Fruit fly (Drosophila melanogaster) whole organism, larva: ENCODE measurements around the gene Tsp66E.
A peak's percentile ranks its signal among the peaks of the same experiment; 100 is the strongest.

Experiments used
- noc ChIP-seq: fragments of 200-800 bp; sonication (Bioruptor generic); optimal IDR thresholded peaks from 3 replicates; lab custom pipeline; 2019; ENCODE audit warnings: missing biosample characterization, mild to moderate bottlenecking, missing genetic modification characterization, moderate library complexity

The Tsp66E gene

DNA sequence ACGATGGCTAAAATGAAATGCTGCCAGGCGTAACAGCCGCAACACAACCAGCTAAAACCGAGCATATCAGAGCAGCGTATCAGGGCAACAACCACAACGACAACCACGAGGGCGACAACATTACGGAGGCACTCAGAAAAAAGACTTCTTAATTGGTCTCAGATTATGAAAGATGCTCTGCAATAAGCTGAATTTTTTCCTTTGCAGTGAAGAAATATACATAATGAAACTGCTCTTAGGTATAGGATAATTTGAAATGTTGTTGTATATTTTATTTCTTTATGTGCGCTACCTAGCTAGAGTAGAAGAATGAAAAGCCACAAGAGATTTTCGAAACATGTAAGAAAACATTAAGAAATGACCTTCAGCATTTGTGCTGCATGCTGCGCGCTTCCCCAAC is 17.2 kb downstream of the Tsp66E start:
- TF ChIP-seq noc (tag; lab: Kevin White, UChicago): no peak

DNA sequence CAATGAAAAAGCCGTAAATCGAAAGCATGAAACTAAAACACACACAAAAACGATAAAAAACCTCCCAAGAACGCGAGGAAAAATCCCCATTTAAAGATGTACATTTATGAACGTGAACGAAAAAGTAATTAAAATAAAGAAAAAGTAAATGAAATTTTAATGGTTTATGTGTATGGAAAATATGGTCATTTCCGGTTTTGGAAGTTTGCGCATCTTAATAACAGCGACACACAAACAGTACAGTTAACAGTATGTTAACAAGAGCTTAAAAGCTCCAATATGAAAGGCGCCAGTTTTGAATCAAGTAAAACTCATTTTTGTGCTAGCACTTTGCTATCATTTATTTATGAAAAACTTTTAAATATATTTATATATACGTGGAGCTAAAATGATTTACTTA is 19.6 kb downstream of the Tsp66E start:
- no peak for TF ChIP-seq noc (tag; lab: Kevin White, UChicago)

- no peak for TF ChIP-seq noc (tag; lab: Kevin White, UChicago)
Measured at dm6 chr3L:8939654-8940053, 27.4 kb downstream of the Tsp66E start.

DNA sequence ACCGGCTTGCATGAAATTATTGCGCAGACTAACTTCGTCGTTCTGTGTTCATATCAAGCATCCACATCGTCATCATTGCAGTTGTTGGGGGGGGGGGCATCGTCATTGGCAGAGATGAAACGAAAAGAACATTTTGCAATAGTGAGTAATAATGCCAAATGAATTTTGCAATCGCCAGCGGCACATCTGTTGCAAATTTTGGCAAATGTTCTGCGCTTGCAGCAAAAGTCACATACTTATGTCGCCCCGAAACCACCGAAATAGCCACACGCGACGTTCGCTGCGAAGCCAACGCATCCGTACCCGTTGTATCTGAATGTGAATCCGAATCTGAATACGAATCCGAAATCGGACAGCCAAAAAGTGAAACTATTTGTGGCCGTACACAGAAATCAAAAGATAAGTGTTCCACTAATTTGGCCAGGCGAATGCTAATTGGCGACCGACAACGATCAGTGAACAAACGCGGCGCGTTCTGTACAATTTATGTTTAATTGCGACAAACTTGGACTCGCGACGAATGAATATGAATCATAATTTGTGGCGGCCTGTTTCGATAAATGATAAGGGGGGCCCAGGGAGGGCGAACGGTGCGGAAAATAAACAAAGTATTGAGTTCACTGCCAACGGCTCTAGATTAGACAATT is 35.7 kb downstream of the Tsp66E start:
- TF ChIP-seq noc (tag; lab: Kevin White, UChicago): no peak

dm6 chr3L:8949823-8950222 is 37.5 kb downstream of the Tsp66E start:
- no peak for TF ChIP-seq noc (tag; lab: Kevin White, UChicago)

DNA sequence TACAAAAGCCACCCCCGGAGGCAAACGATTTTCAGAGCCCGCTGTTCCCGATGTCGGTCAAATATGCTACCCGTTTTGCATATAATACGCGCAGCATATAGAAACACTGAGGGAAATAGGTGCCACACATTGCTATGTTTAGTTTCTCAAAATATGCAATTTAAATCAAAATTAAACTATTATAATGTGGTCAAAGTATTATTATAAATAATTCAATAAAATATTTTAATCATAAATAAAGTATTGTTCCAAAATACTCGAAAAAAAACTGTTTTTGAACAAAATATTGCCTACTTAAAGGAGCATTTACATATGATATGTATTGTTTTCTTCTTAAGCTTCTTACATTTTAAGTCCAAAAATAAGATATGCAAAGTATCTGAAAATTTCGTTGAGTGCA is 38.7 kb downstream of the Tsp66E start:
- TF ChIP-seq noc (tag; lab: Kevin White, UChicago): no peak

DNA sequence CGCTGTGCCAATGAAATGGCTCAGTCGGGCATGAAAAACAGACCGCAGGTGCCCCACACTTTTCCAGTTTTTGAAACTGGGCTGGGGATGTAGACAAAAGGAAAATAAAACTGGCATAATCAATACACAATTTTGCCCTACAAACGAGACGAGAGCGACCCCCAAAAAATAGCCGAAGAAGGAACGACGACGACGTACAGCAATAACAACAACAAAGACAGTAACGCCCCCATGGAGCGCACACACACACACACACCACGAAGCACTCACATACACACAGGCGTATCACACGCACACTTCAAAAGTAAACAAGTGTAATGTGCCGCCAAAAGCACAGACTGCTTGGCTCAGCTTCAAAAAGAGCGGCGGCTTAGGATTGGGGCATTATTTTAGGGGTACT is 39.2 kb downstream of the Tsp66E start:
- no peak for TF ChIP-seq noc (tag; lab: Kevin White, UChicago)

dm6 chr3L:8952549-8953198 is 40.4 kb downstream of the Tsp66E start:
- no peak for TF ChIP-seq noc (tag; lab: Kevin White, UChicago)

- peak; percentile 39 for TF ChIP-seq noc (tag; lab: Kevin White, UChicago)
Measured at dm6 chr3L:8953199-8953956, 41.1 kb downstream of the Tsp66E start.

dm6 chr3L:8953962-8954647 is 41.8 kb downstream of the Tsp66E start, which contains the start of the genes CG43783 and orb2:
Gene CG43783, minus strand, starts transcription at chr3L:8954272.
Gene orb2, minus strand, starts transcription at chr3L:8954463.
- TF ChIP-seq noc (tag; lab: Kevin White, UChicago): no peak

DNA sequence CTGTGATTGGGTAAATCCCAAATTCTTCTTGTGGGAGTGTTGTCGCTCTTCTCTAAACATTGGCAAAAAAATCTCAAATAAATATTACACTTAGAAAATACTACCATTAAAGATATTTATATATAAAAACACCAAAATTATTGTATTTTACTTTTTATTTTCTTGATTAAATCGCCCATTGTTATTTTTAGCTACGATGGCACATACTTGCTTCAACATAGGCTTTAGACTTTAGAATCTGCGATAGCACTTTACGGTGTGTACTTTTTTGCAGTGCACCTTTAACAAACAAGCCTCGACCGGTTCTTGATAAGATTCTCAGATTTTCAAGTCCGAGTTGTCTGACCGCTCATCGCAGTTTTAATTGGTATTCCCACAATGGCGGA is 42.3 kb downstream of the Tsp66E start, which contains the start of gene GNBP3:
GNBP3 (plus strand) TSS at position 374 of the 386 bp plus-strand sequence.
- peak; percentile 75 for TF ChIP-seq noc (tag; lab: Kevin White, UChicago)

dm6 chr3L:8955199-8955598 is 42.9 kb downstream of the Tsp66E start:
- TF ChIP-seq noc (tag; lab: Kevin White, UChicago): no peak

- TF ChIP-seq noc (tag; lab: Kevin White, UChicago): no peak
Measured at dm6 chr3L:8956669-8957068, 44.4 kb downstream of the Tsp66E start, which contains the start of gene mRpL12. Gene mRpL12, plus strand, starts transcription at chr3L:8956791.

- TF ChIP-seq noc (tag; lab: Kevin White, UChicago): no peak
Measured at dm6 chr3L:8958557-8958956, 46.3 kb downstream of the Tsp66E start, which contains the start of gene CG13313. Gene CG13313, plus strand, starts transcription at chr3L:8958857.

- no peak for TF ChIP-seq noc (tag; lab: Kevin White, UChicago)
Measured at dm6 chr3L:8964458-8964857, 52.2 kb downstream of the Tsp66E start, which contains the start of gene ValRS-m. Gene ValRS-m, minus strand, starts transcription at chr3L:8964769.
